ENCODE assay signal across 2 fruit fly cellular contexts in the genomic region with DNA sequence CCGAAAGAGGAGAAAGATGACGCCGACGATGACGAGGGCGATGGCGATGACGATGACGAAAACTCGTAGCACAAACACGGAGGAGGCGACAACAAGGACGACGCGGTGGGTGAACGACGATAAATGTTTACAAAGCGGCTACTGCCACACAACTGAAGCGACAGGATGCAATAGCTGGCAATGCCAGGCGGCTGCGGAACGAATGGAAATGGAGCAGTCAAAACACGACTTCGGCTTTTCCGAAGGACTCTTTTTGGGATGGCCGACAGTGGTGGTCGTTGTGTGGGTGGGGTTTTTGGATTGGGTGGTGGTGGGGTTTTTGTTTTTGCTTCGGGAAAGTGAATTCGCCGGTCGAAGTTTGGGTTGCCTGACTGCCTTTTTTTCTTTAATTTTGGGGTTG.
TF ChIP-seq lines count a peak whose summit lies in the region.

A gene (minus strand): TSS at position 143 of the 400 bp plus-strand sequence.

- no peak for TF ChIP-seq CTCF in whole organism, embryonic (GFP tag; optimal IDR thresholded peaks at IDR 0.05; lab: Kevin White, UChicago)

TF ChIP-seq in whole organism, embryonic, 481 proteins besides CTCF, POLR2A, EP300 and RAD21:
- TF ChIP-seq CG18599 (GFP tag; optimal IDR thresholded peaks at IDR 0.05; lab: Kevin White, UChicago) (peak; percentile 8), CG13894 (tag; optimal IDR thresholded peaks at IDR 0.05; lab: Kevin White, UChicago) (peak; percentile 52), abd-A (tag; optimal IDR thresholded peaks at IDR 0.05; lab: Kevin White, UChicago) (peak; percentile 64), Bgb (GFP tag; IDR thresholded peaks at IDR 0.05; lab: Robert Waterston, UW; ENCODE audit: partially characterized antibody) (0 out of 2 replicates have a peak, but pooled peaks have one; percentile 24), grn (GFP tag; optimal IDR thresholded peaks at IDR 0.05; lab: Kevin White, UChicago) (no peak), CG8944 (GFP tag; optimal IDR thresholded peaks at IDR 0.05; lab: Kevin White, UChicago) (no peak), pfk (GFP tag; optimal IDR thresholded peaks at IDR 0.05; lab: Kevin White, UChicago) (peak; percentile 84), Nf-YC (tag; optimal IDR thresholded peaks at IDR 0.05; lab: Kevin White, UChicago) (peak; percentile 7), CG15696 (tag; optimal IDR thresholded peaks at IDR 0.05; lab: Kevin White, UChicago) (no peak), Deaf1 (tag; optimal IDR thresholded peaks at IDR 0.05; lab: Kevin White, UChicago) (peak; percentile 95), CG11398 (GFP tag; optimal IDR thresholded peaks at IDR 0.05; lab: Kevin White, UChicago) (no peak)

TF ChIP-seq in whole organism, prepupa, 60 proteins besides CTCF, POLR2A, EP300 and RAD21:
- TF ChIP-seq CG8632 (GFP tag; optimal IDR thresholded peaks at IDR 0.05; lab: Kevin White, UChicago) (no peak), svp (GFP tag; lab: Kevin White, UChicago) (peak; percentile 28)
TF ChIP-seq in whole organism, prepupa: peak in this region for 1.
